Worm (Caenorhabditis elegans) whole organism, L4 larva: ENCODE data around the gene str-204.

ENCODE experiments used
- ZK546.5 ChIP-seq, 2 experiments: sonication (generic microtip); optimal IDR thresholded peaks; 2 replicates each; lab custom pipeline; 2017; ENCODE audit warnings: missing biosample characterization in 2 of 2, missing genetic modification characterization in 2 of 2
- dpl-1 ChIP-seq: fragments of 150-350 bp; optimal IDR thresholded peaks from 2 replicates; lab custom pipeline; 2014; ENCODE audit warnings: missing biosample characterization, missing genetic modification reagents, missing genetic modification characterization
- lin-15B ChIP-seq: fragments of 150-350 bp; sonication (generic microtip); optimal IDR thresholded peaks from 3 replicates; lab custom pipeline; 2014; ENCODE audit warnings: missing biosample characterization, missing genetic modification characterization
- lsy-2 ChIP-seq, 2 experiments: fragments of 150-350 bp in 1 of 2; sonication (generic microtip) in 1 of 2; optimal IDR thresholded peaks; 2 replicates each; lab custom pipeline; 2014 to 2017; ENCODE audit warnings: missing biosample characterization in 2 of 2, missing genetic modification characterization in 2 of 2
- mdl-1 ChIP-seq, 2 experiments: fragments of 150-350 bp in 1 of 2; sonication (generic microtip) in 1 of 2; optimal IDR thresholded peaks; 2 replicates each; lab custom pipeline; 2014 to 2017; ENCODE audit warnings: missing biosample characterization in 2 of 2, missing genetic modification characterization in 2 of 2
- mep-1 ChIP-seq: fragments of 150-350 bp; sonication (generic microtip); optimal IDR thresholded peaks from 3 replicates; lab custom pipeline; 2014; ENCODE audit warnings: missing biosample characterization, missing genetic modification characterization
- nhr-25 ChIP-seq: sonication (generic microtip); optimal IDR thresholded peaks from 2 replicates; lab custom pipeline; 2017; ENCODE audit warnings: missing genetic modification characterization, mild to moderate bottlenecking, missing compliant biosample characterization, antibody characterized with exemption, moderate library complexity, borderline replicate concordance; ENCODE audit not compliant: insufficient read depth
- nhr-28 ChIP-seq: fragments of 150-350 bp; optimal IDR thresholded peaks from 2 replicates; lab custom pipeline; 2014; ENCODE audit warnings: missing biosample characterization, missing genetic modification characterization
- nhr-76 ChIP-seq: fragments of 150-350 bp; optimal IDR thresholded peaks from 2 replicates; lab custom pipeline; 2014; ENCODE audit warnings: missing biosample characterization, missing genetic modification characterization
- unc-130 ChIP-seq: sonication (generic microtip); optimal IDR thresholded peaks from 2 replicates; lab custom pipeline; 2016; ENCODE audit warnings: missing genetic modification reagents, missing genetic modification characterization, missing compliant biosample characterization
- zag-1 ChIP-seq: fragments of 150-350 bp; optimal IDR thresholded peaks from 2 replicates; lab custom pipeline; 2014; ENCODE audit warnings: missing biosample characterization, missing genetic modification characterization

ce11 chrV:7164210-7164609, 4.7 kb downstream of the str-204 start, which contains the start of gene srh-83:
- no peak for TF ChIP-seq ZK546.5 (tag; optimal IDR thresholded peaks at IDR 0.05; lab: Kevin White, UChicago)
- no peak for TF ChIP-seq nhr-76
- no peak for TF ChIP-seq dpl-1 (GFP tag; lab: Kevin White, UChicago)
- TF ChIP-seq mdl-1 (tag; optimal IDR thresholded peaks at IDR 0.05; lab: Kevin White, UChicago), result no peak
- TF ChIP-seq zag-1 (tag; lab: Kevin White, UChicago), result no peak
- no peak for TF ChIP-seq lsy-2 (tag; optimal IDR thresholded peaks at IDR 0.05; lab: Kevin White, UChicago)
- no peak for TF ChIP-seq lin-15B (tag; lab: Kevin White, UChicago)
- TF ChIP-seq nhr-25 (tag; lab: Kevin White, UChicago), result no peak
- TF ChIP-seq nhr-28 (tag; lab: Kevin White, UChicago), result no peak
- TF ChIP-seq mep-1 (tag; lab: Kevin White, UChicago), result no peak
- TF ChIP-seq unc-130 (GFP tag; lab: Kevin White, UChicago), result no peak
